Worm (Caenorhabditis elegans): ENCODE measurements around the gene C03G6.6.

DNA sequence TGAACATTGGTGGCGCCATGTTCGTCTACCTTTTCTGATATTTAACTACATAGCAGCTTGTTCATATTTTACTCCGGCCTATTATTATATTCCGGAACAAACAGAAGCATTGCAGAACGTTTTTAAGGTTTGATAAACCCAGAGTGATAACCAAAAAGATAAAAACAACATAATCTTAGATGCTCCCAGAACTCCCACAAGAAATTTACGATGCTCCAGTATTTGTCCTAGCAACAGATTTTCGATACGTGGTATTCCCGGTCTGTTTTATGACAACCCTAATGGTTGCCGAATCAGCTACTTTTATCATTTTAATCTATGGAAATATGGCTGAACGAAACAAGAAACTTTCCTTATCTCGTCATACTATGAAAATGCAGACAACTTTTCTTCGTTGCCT lies 3.6 kb upstream of the C03G6.6 start:
- TF ChIP-seq F13C5.2 (tag; optimal IDR thresholded peaks at IDR 0.05) (no peak), hmbx-1 (tag; optimal IDR thresholded peaks at IDR 0.05) (no peak)
